Fruit fly (Drosophila melanogaster): ENCODE results near the gene Cpr65Au.

dm6 chr3L:6110673-6111449, 21.0 kb downstream of the Cpr65Au start:
- TF ChIP-seq br (GFP tag; optimal IDR thresholded peaks at IDR 0.05) (no peak), brk (GFP tag; optimal IDR thresholded peaks at IDR 0.05) (no peak), sage (GFP tag; optimal IDR thresholded peaks at IDR 0.05) (no peak), Abd-B (GFP tag; optimal IDR thresholded peaks at IDR 0.05) (no peak), pan (optimal IDR thresholded peaks at IDR 0.05) (no peak), ey (GFP tag; optimal IDR thresholded peaks at IDR 0.05) (no peak), Hnf4 (GFP tag; optimal IDR thresholded peaks at IDR 0.05) (no peak), CG32264 (GFP tag; optimal IDR thresholded peaks at IDR 0.05) (no peak), Sp1 (GFP tag; optimal IDR thresholded peaks at IDR 0.05) (no peak), psq (GFP tag; optimal IDR thresholded peaks at IDR 0.05) (no peak)

Measured in whole organism, wandering third instar larva.